Fruit fly (Drosophila melanogaster): ENCODE data around the gene Vha100-1.

Vha100-1 gene

dm6 chr3R:29148072-29148471 is 17.1 kb downstream of the Vha100-1 start, which contains the start of the genes CG11882 and Pglym78 (continued):
- no peak for TF ChIP-seq CG7556 (GFP tag; optimal IDR thresholded peaks at IDR 0.05)
- TF ChIP-seq Usf (GFP tag; optimal IDR thresholded peaks at IDR 0.05) = no peak
- TF ChIP-seq sob (GFP tag; IDR thresholded peaks at IDR 0.05) = peak; percentile 68
- peak; percentile 60 for TF ChIP-seq Ptx1 (GFP tag; IDR thresholded peaks at IDR 0.05)
- peak; percentile 80 for TF ChIP-seq chm (GFP tag; IDR thresholded peaks at IDR 0.05)
- no peak for TF ChIP-seq tio (GFP tag; optimal IDR thresholded peaks at IDR 0.05)
- peak; percentile 67 for TF ChIP-seq grn (GFP tag; optimal IDR thresholded peaks at IDR 0.05)
- peak; percentile 88 for TF ChIP-seq sens (GFP tag)
- TF ChIP-seq ttk (GFP tag; IDR thresholded peaks at IDR 0.05) = peak; percentile 64
- peak; percentile 6 for TF ChIP-seq CG9727 (GFP tag; optimal IDR thresholded peaks at IDR 0.05)
- no peak for TF ChIP-seq tup (GFP tag; optimal IDR thresholded peaks at IDR 0.05)
- TF ChIP-seq pzg (GFP tag; optimal IDR thresholded peaks at IDR 0.05) = peak; percentile 98
- no peak for TF ChIP-seq fd64A (GFP tag; optimal IDR thresholded peaks at IDR 0.05)
- TF ChIP-seq Lpt (GFP tag; optimal IDR thresholded peaks at IDR 0.05) = no peak
- TF ChIP-seq so (GFP tag; IDR thresholded peaks at IDR 0.05) = peak; percentile 15; the same call in 1 of the 3 replicates
- no peak for TF ChIP-seq Eip74EF (GFP tag; optimal IDR thresholded peaks at IDR 0.05)
- peak; percentile 89 for TF ChIP-seq CG12659 (GFP tag; optimal IDR thresholded peaks at IDR 0.05)
- TF ChIP-seq CG11247 (GFP tag; IDR thresholded peaks at IDR 0.05) = peak; percentile 48; the same call in 1 of the 2 replicates
- TF ChIP-seq Taf1 (GFP tag; IDR thresholded peaks at IDR 0.05) = no peak
- peak; percentile 72 for TF ChIP-seq ato (GFP tag; IDR thresholded peaks at IDR 0.05; ENCODE audit: partially characterized antibody)
- peak; percentile 28; the same call in 1 of the 2 replicates for TF ChIP-seq gsb (GFP tag; IDR thresholded peaks at IDR 0.05)
- no peak for TF ChIP-seq CG31388 (GFP tag; optimal IDR thresholded peaks at IDR 0.05)
- TF ChIP-seq CG3847 (GFP tag; IDR thresholded peaks at IDR 0.05) = peak; percentile 90
- TF ChIP-seq CG3281 (GFP tag; optimal IDR thresholded peaks at IDR 0.05) = no peak
- TF ChIP-seq sim (GFP tag; IDR thresholded peaks at IDR 0.05) = no peak
- no peak for TF ChIP-seq CG14667 (GFP tag; IDR thresholded peaks at IDR 0.05)
- no peak for TF ChIP-seq CG16815 (GFP tag; optimal IDR thresholded peaks at IDR 0.05)
- TF ChIP-seq MESR4 (GFP tag; optimal IDR thresholded peaks at IDR 0.05) = peak; percentile 88
- TF ChIP-seq ewg (GFP tag; optimal IDR thresholded peaks at IDR 0.05) = peak; percentile 100
- TF ChIP-seq trh (GFP tag; optimal IDR thresholded peaks at IDR 0.05) = no peak
- no peak for TF ChIP-seq pfk (GFP tag; optimal IDR thresholded peaks at IDR 0.05)
- peak; percentile 78 for TF ChIP-seq CG13287 (GFP tag; IDR thresholded peaks at IDR 0.05; ENCODE audit: partially characterized antibody)
- no peak for TF ChIP-seq CG12769 (tag; optimal IDR thresholded peaks at IDR 0.05)
- peak; percentile 46; the same call in 1 of the 4 replicates for TF ChIP-seq Gug (GFP tag; IDR thresholded peaks at IDR 0.05)
- peak; percentile 66 for TF ChIP-seq Sin3A (optimal IDR thresholded peaks at IDR 0.05)
- no peak for TF ChIP-seq Doc2 (GFP tag; IDR thresholded peaks at IDR 0.05)
- no peak for TF ChIP-seq prd (optimal IDR thresholded peaks at IDR 0.05)
- peak; percentile 33; the same call in 1 of the 3 replicates for TF ChIP-seq prd (GFP tag; IDR thresholded peaks at IDR 0.05)
- peak; percentile 22 for TF ChIP-seq Side (GFP tag; optimal IDR thresholded peaks at IDR 0.05)
- peak; percentile 40 to 60 for TF ChIP-seq Pdp1 (GFP tag; optimal IDR thresholded peaks at IDR 0.05)
- peak; percentile 73 for TF ChIP-seq Hmr (GFP tag; optimal IDR thresholded peaks at IDR 0.05)
- TF ChIP-seq CG8089 (GFP tag; optimal IDR thresholded peaks at IDR 0.05) = no peak
- TF ChIP-seq CG7963 (GFP tag; IDR thresholded peaks at IDR 0.05; ENCODE audit: partially characterized antibody) = no peak
- no peak for TF ChIP-seq az2 (GFP tag; optimal IDR thresholded peaks at IDR 0.05)
- no peak for TF ChIP-seq CkIIα-i1 (GFP tag; IDR thresholded peaks at IDR 0.05)
- TF ChIP-seq ara (GFP tag; IDR thresholded peaks at IDR 0.05) = peak; percentile 51
- no peak for TF ChIP-seq CG9215 (GFP tag; IDR thresholded peaks at IDR 0.05)
- TF ChIP-seq Fer2 (tag; optimal IDR thresholded peaks at IDR 0.05) = no peak
- peak; percentile 92 for TF ChIP-seq CG17186 (GFP tag; optimal IDR thresholded peaks at IDR 0.05)
- TF ChIP-seq crol (GFP tag; IDR thresholded peaks at IDR 0.05) = peak; percentile 52; the same call in 1 of the 2 replicates
- no peak for TF ChIP-seq Nf-YA (GFP tag; IDR thresholded peaks at IDR 0.05)
- no peak for TF ChIP-seq sqz (GFP tag; optimal IDR thresholded peaks at IDR 0.05)
